Fruit fly (Drosophila melanogaster): ENCODE results near the gene Atg3.
A peak's percentile ranks its signal among the peaks of the same experiment; 100 is the strongest.

The Atg3 gene

dm6 chr3L:18747953-18748756 lies at the start of gene Atg3, which contains the start of gene Nufip (continued):
- TF ChIP-seq CG1233 (GFP tag; optimal IDR thresholded peaks at IDR 0.05) (peak; percentile 14), HLH54F (GFP tag; optimal IDR thresholded peaks at IDR 0.05) (peak; percentile 48), gsb-n (tag; optimal IDR thresholded peaks at IDR 0.05) (peak; percentile 5), CG18619 (GFP tag; optimal IDR thresholded peaks at IDR 0.05) (peak; percentile 22), Hr3 (GFP tag; optimal IDR thresholded peaks at IDR 0.05) (peak; percentile 11), MESR4 (GFP tag; optimal IDR thresholded peaks at IDR 0.05) (peak; percentile 9), salm (tag; optimal IDR thresholded peaks at IDR 0.05) (no peak), wor (GFP tag; IDR thresholded peaks at IDR 0.05) (no peak), Dll (GFP tag; IDR thresholded peaks at IDR 0.05; ENCODE audit: partially characterized antibody) (peak; percentile 81), Dp (GFP tag; optimal IDR thresholded peaks at IDR 0.05) (peak; percentile 40), CG15601 (tag; optimal IDR thresholded peaks at IDR 0.05) (peak; percentile 29), stwl (tag; optimal IDR thresholded peaks at IDR 0.05) (peak; percentile 83), wek (GFP tag; optimal IDR thresholded peaks at IDR 0.05) (no peak), tgo (GFP tag; IDR thresholded peaks at IDR 0.05) (no peak), Scr (GFP tag; IDR thresholded peaks at IDR 0.05; ENCODE audit: partially characterized antibody) (peak; percentile 83), bbx (GFP tag; IDR thresholded peaks at IDR 0.05; ENCODE audit: partially characterized antibody) (peak; percentile 81; the same call in 1 of the 2 replicates), CG3995 (GFP tag; optimal IDR thresholded peaks at IDR 0.05) (peak; percentile 65), CG1602 (GFP tag; optimal IDR thresholded peaks at IDR 0.05) (peak; percentile 25), knrl (GFP tag; IDR thresholded peaks at IDR 0.05; ENCODE audit: partially characterized antibody) (peak; percentile 74; the same call in 2 of the 3 replicates), CG3065 (GFP tag; optimal IDR thresholded peaks at IDR 0.05) (peak; percentile 1), CG17829 (tag; optimal IDR thresholded peaks at IDR 0.05) (peak; percentile 51), hbn (GFP tag; IDR thresholded peaks at IDR 0.05; ENCODE audit: partially characterized antibody) (peak; percentile 75), CG30403 (GFP tag; optimal IDR thresholded peaks at IDR 0.05) (peak; percentile 46), br (optimal IDR thresholded peaks at IDR 0.05) (no peak), CG15269 (tag; optimal IDR thresholded peaks at IDR 0.05) (peak; percentile 32), CG3847 (GFP tag; IDR thresholded peaks at IDR 0.05) (peak; percentile 45; the same call in 1 of the 2 replicates), wdn (GFP tag; IDR thresholded peaks at IDR 0.05) (no peak), CG42726 (GFP tag; IDR thresholded peaks at IDR 0.05; ENCODE audit: partially characterized antibody) (peak; percentile 56), CG7745 (tag; optimal IDR thresholded peaks at IDR 0.05) (no peak), CG16813 (GFP tag; IDR thresholded peaks at IDR 0.05; ENCODE audit: partially characterized antibody) (peak; percentile 74), CG7839 (tag; optimal IDR thresholded peaks at IDR 0.05) (peak; percentile 35), mirr (GFP tag; optimal IDR thresholded peaks at IDR 0.05) (no peak), CG15479 (GFP tag; optimal IDR thresholded peaks at IDR 0.05) (peak; percentile 30), HmgZ (tag; optimal IDR thresholded peaks at IDR 0.05) (peak; percentile 43), CG1603 (tag; optimal IDR thresholded peaks at IDR 0.05) (peak; percentile 23), CG4424 (GFP tag; optimal IDR thresholded peaks at IDR 0.05) (peak; percentile 30), Hr51 (GFP tag; optimal IDR thresholded peaks at IDR 0.05) (peak in 1 of 2 experiments; percentile 42), PHDP (tag; optimal IDR thresholded peaks at IDR 0.05) (peak; percentile 39), NfI (GFP tag; optimal IDR thresholded peaks at IDR 0.05) (peak; percentile 18), scrt (GFP tag; optimal IDR thresholded peaks at IDR 0.05) (no peak), CG1024 (GFP tag; IDR thresholded peaks at IDR 0.05) (no peak), Aef1 (GFP tag; IDR thresholded peaks at IDR 0.05) (peak; percentile 49; the same call in 2 of the 3 replicates), CG18262 (tag; optimal IDR thresholded peaks at IDR 0.05) (peak; percentile 46), ind (GFP tag; optimal IDR thresholded peaks at IDR 0.05) (peak; percentile 11), sd (tag; optimal IDR thresholded peaks at IDR 0.05) (peak; percentile 52), ac (GFP tag; optimal IDR thresholded peaks at IDR 0.05) (no peak), CG2120 (GFP tag; optimal IDR thresholded peaks at IDR 0.05) (peak; percentile 53), dm (GFP tag; optimal IDR thresholded peaks at IDR 0.05) (peak; percentile 31)

Measured in whole organism, embryonic.